Fruit fly (Drosophila melanogaster): ENCODE results near the gene CG4951.
"Not testable (repeated sequence)": the region's sequence is repeated elsewhere in the genome, so short reads cannot be mapped to it uniquely, and the experiment has no call there.

DNA sequence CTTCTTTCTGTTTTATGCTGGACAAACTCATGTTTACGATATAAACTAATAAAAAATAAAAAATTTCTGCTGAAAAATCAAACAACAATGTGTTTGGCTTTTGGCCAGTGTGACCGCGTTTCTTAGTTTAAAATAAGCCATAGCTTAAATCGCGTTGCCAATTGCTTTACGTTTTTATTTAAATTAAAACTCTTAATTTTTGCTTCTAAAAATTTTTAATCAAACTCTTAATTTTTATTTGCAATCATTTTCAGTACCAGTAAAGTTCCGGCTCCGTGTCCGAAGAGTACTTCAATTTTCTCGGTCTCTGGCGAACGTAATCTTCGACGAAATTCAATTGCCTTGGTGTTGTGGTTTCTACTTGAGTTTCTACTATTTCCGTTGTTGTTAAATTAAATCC lies 5.2 kb upstream of the CG4951 start, which contains the start of the genes CG42487 and CG4884:
- not testable (repeated sequence) for TF ChIP-seq dmrt93B (GFP tag; optimal IDR thresholded peaks at IDR 0.05); Mio (GFP tag; optimal IDR thresholded peaks at IDR 0.05); lola (GFP tag; optimal IDR thresholded peaks at IDR 0.05); dl (GFP tag; optimal IDR thresholded peaks at IDR 0.05; ENCODE audit: insufficient read depth in 1 of 2, partially characterized antibody in 2 of 2); sv (GFP tag; optimal IDR thresholded peaks at IDR 0.05); Abd-B (GFP tag; optimal IDR thresholded peaks at IDR 0.05); usp (GFP tag; optimal IDR thresholded peaks at IDR 0.05)

Data from whole organism, wandering third instar larva.